Worm (Caenorhabditis elegans): ENCODE data around the gene mutd-1.

mutd-1 gene

ce11 chrIV:7159586-7159985 lies 25.7 kb upstream of the mutd-1 start:
- TF ChIP-seq nhr-237 (tag; optimal IDR thresholded peaks at IDR 0.05) (no peak), duxl-1 (tag; optimal IDR thresholded peaks at IDR 0.05; ENCODE audit: poor library complexity) (no peak), lin-29 (GFP tag; IDR thresholded peaks at IDR 0.05) (no peak), ztf-11 (tag; optimal IDR thresholded peaks at IDR 0.05) (no peak), F49E8.2 (tag; optimal IDR thresholded peaks at IDR 0.05; ENCODE audit: borderline replicate concordance) (no peak), mxl-2 (GFP tag; conservative IDR thresholded peaks at IDR 0.05) (no peak), unc-62 (GFP tag; optimal IDR thresholded peaks at IDR 0.05 in 1 of 2) (no peak), unc-62 (tag; optimal IDR thresholded peaks at IDR 0.05) (no peak), egl-27 (tag; optimal IDR thresholded peaks at IDR 0.05) (no peak), nhr-28 (tag; optimal IDR thresholded peaks at IDR 0.05) (no peak), dmd-6 (GFP tag; IDR thresholded peaks at IDR 0.05) (no peak), Y5F2A.4 (GFP tag; optimal IDR thresholded peaks at IDR 0.05) (no peak), nhr-48 (tag; optimal IDR thresholded peaks at IDR 0.05) (no peak), unc-39 (tag; optimal IDR thresholded peaks at IDR 0.05) (no peak), dve-1 (tag; optimal IDR thresholded peaks at IDR 0.05; ENCODE audit: insufficient read depth) (no peak)

- no peak for TF ChIP-seq nhr-41 (GFP tag; IDR thresholded peaks at IDR 0.05)
- peak; percentile 94 for TF ChIP-seq aha-1 (tag)
Observed at ce11 chrIV:7158161-7158560, 24.3 kb upstream of the mutd-1 start.

- TF ChIP-seq mxl-3 (GFP tag; optimal IDR thresholded peaks at IDR 0.05), result no peak
- TF ChIP-seq aha-1 (tag), result peak; percentile 67
Observed at ce11 chrIV:7156356-7156755, 22.5 kb upstream of the mutd-1 start, which contains the start of gene maph-9. TSS of gene maph-9 (plus strand) at chrIV:7156628.

ce11 chrIV:7154356-7154755 lies 20.5 kb upstream of the mutd-1 start, which contains the start of gene C34D4.2:
TSS of gene C34D4.2 (plus strand) at chrIV:7154656.
- TF ChIP-seq unc-39 (tag; optimal IDR thresholded peaks at IDR 0.05), result no peak
- no peak for TF ChIP-seq nhr-41 (GFP tag; IDR thresholded peaks at IDR 0.05)
- no peak for TF ChIP-seq mep-1 (tag; optimal IDR thresholded peaks at IDR 0.05)
- TF ChIP-seq nhr-11 (tag; optimal IDR thresholded peaks at IDR 0.05), result no peak
- TF ChIP-seq ztf-11 (tag; optimal IDR thresholded peaks at IDR 0.05), result no peak
- no peak for TF ChIP-seq lin-39 (tag; optimal IDR thresholded peaks at IDR 0.05)
- TF ChIP-seq F37D6.2 (tag; optimal IDR thresholded peaks at IDR 0.05), result no peak
- no peak for TF ChIP-seq sdz-12 (GFP tag; optimal IDR thresholded peaks at IDR 0.05)
- TF ChIP-seq saeg-2 (GFP tag; IDR thresholded peaks at IDR 0.05), result no peak
- TF ChIP-seq nhr-111 (GFP tag; optimal IDR thresholded peaks at IDR 0.05), result no peak
- no peak for TF ChIP-seq aha-1 (tag)
- no peak for TF ChIP-seq lin-38 (GFP tag; IDR thresholded peaks at IDR 0.05)
- TF ChIP-seq fkh-10 (GFP tag; optimal IDR thresholded peaks at IDR 0.05), result no peak
- no peak for TF ChIP-seq ceh-28 (tag; optimal IDR thresholded peaks at IDR 0.05)
- TF ChIP-seq mdl-1 (tag; optimal IDR thresholded peaks at IDR 0.05), result no peak
- TF ChIP-seq zip-2 (tag; optimal IDR thresholded peaks at IDR 0.05), result no peak
- no peak for TF ChIP-seq zfp-2 (tag; optimal IDR thresholded peaks at IDR 0.05)

- TF ChIP-seq daf-16 (GFP tag; optimal IDR thresholded peaks at IDR 0.05) (no peak), daf-16 (tag; optimal IDR thresholded peaks at IDR 0.05) (no peak), aha-1 (tag) (peak; percentile 10)
Observed at ce11 chrIV:7153362-7153761, 19.5 kb upstream of the mutd-1 start, which contains the start of gene C34D4.3. TSS of gene C34D4.3 (plus strand) at chrIV:7153662.

- TF ChIP-seq jun-1 (tag; optimal IDR thresholded peaks at IDR 0.05) (no peak), F49E8.2 (tag; optimal IDR thresholded peaks at IDR 0.05; ENCODE audit: borderline replicate concordance) (no peak), lin-29 (GFP tag; IDR thresholded peaks at IDR 0.05) (no peak), sdz-12 (GFP tag; optimal IDR thresholded peaks at IDR 0.05) (no peak), Y5F2A.4 (GFP tag; optimal IDR thresholded peaks at IDR 0.05) (no peak), D1046.2 (GFP tag; IDR thresholded peaks at IDR 0.05) (no peak), madf-5 (GFP tag; IDR thresholded peaks at IDR 0.05) (no peak)
Observed at ce11 chrIV:7152409-7152808, 18.5 kb upstream of the mutd-1 start, which contains the start of gene col-113. TSS of gene col-113 (minus strand) at chrIV:7152509.
